Worm (Caenorhabditis elegans) whole organism, mixed stage, embryonic: ENCODE results near the gene famk-1.

ENCODE experiments used
- ceh-39 ChIP-seq: fragments of 150-350 bp; optimal IDR thresholded peaks from 2 replicates; lab custom pipeline; 2014; ENCODE audit warnings: missing biosample characterization, missing genetic modification characterization
- mep-1 ChIP-seq: fragments of 150-350 bp; optimal IDR thresholded peaks from 2 replicates; lab custom pipeline; 2017; ENCODE audit warnings: missing biosample characterization, missing genetic modification reagents, missing genetic modification characterization, inconsistent platforms

DNA sequence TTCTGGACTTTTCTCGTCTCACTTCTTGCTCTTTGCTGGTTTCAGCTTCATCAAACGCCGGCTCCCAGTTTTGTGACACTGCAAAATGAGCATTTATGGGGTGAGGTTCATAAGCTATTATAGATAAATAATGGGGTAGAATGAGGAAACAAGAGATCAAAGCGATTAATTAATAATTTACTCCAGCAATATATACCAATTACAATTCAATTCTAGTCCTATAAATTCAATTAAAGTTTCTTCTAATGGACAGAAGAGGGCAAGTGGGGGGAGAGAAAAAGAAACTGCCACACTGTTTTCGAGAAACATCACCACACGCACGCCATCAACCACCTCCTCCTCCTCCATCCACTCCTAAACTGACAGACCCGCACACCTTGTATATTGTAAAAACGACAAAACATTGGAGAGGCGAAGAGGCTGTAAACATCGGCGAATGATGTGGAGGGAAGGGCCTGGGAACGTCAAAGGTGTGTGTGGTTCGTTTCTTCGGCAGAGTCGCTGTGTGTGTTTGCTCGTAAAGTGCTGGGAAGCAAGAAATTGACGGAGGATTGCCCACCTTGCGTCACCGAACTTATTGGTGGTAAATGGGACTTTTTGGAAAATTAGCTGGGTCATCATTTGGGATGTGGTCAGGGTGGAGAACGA is at the start of gene famk-1, which contains the start of gene H03A11.13:
- no peak for TF ChIP-seq mep-1 (tag; lab: Kevin White, UChicago)
- TF ChIP-seq ceh-39 (tag; lab: Kevin White, UChicago): no peak
